Fruit fly (Drosophila melanogaster): ENCODE results near the gene SLC5A11.

Gene SLC5A11

DNA sequence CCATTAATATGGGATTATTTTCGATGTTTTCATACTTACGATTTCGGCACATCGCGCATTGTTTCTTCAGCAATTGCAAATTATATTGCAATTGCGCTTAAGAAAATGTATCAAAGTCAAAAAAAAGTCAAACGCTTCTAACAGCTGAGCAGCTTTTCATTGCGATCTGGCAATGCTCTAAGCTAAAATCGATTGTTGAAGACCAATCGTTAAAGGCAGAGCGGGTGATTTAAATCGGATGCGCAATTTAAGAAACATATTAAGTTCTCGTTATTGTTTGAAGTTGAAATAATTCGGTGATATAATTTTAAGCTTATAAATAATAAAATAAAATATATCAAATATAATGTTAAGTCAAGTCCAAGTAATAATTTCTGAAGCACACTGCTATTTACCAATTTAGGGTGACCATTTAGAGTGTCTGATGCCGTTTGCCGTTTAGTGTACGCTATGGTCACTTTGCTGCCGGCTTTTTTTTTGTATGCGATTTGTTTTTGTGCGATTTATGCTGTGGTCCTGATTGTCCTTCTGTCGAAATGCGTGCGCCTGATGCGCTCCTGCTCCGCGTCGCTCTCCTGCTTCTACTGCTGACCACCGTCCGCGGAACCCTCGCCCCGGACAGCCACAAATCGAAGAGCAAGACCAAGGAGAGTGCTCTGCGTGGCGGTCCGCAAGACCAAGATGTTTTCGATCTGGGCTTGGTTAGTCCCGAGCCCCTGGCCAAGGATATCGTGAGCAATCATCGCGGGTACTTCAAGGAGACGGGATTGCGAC, 8.0 kb downstream of the SLC5A11 start, which contains the start of the genes CG8475 and CG8460:
TSS of gene CG8475 (minus strand) at position 162 of the 774 bp plus-strand sequence.
TSS of gene CG8460 (plus strand) at position 437 of the 774 bp plus-strand sequence.
- TF ChIP-seq pan (optimal IDR thresholded peaks at IDR 0.05) (no peak), Dll (optimal IDR thresholded peaks at IDR 0.05) (no peak), psq (optimal IDR thresholded peaks at IDR 0.05) (no peak), usp (GFP tag; optimal IDR thresholded peaks at IDR 0.05) (no peak), EcR (GFP tag; optimal IDR thresholded peaks at IDR 0.05) (no peak), CG8478 (optimal IDR thresholded peaks at IDR 0.05) (no peak)

DNA sequence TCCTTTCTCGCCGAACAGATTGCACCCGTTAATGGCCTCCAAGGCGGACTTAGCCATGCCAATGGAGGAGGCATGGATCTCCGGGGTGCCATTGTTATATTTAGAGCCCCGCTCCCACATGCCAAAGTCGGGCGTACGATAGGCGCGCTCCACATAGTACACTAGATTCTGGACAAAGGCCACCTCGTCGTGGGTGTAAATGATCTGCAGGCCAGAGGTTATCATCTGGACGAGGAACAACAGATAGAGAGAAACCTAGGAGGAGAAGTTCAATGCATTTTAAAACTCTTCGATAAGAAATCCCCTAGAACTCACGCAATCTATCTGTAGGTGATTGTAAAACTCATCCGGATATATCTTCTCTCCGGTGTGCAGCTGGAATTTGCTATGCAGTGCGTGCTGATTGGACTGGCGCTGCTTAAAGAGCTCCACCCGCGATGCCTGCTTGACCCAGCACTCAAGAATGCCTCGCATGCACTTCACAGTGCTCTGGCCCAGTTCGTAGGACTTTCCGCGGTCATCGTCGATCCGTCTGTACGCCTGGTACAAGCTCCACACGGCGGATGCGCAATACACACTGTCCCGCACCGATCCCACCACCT, 9.1 kb downstream of the SLC5A11 start:
- TF ChIP-seq EcR (GFP tag; optimal IDR thresholded peaks at IDR 0.05) (no peak), CG8478 (optimal IDR thresholded peaks at IDR 0.05) (no peak), pan (optimal IDR thresholded peaks at IDR 0.05) (no peak), usp (GFP tag; optimal IDR thresholded peaks at IDR 0.05) (no peak), psq (optimal IDR thresholded peaks at IDR 0.05) (no peak), Dll (optimal IDR thresholded peaks at IDR 0.05) (no peak)

DNA sequence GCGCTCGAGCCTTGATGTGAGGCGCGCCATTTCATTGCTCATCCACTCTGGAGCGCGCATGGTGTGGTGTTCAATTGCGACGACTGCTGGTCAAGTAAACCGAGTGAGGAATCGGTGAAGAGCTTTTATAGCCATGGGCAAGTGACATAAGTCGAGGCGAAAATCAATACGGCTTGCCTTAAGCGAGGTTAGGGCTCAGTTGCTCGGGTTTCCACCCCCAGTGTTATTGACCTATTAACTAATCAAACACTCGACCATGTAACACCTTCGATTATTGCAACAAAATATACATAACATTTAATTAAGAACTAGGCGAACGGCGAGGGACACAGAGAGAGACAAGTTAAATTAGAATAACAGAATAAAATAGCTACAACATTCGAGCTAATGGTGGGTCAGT, 14.3 kb downstream of the SLC5A11 start, which contains the start of gene CG34134:
TSS of gene CG34134 (minus strand) at position 101 of the 400 bp plus-strand sequence.
- TF ChIP-seq pan (optimal IDR thresholded peaks at IDR 0.05) (no peak), CG8478 (optimal IDR thresholded peaks at IDR 0.05) (no peak), Dll (optimal IDR thresholded peaks at IDR 0.05) (no peak), psq (optimal IDR thresholded peaks at IDR 0.05) (no peak), usp (GFP tag; optimal IDR thresholded peaks at IDR 0.05) (no peak), EcR (GFP tag; optimal IDR thresholded peaks at IDR 0.05) (no peak)

DNA sequence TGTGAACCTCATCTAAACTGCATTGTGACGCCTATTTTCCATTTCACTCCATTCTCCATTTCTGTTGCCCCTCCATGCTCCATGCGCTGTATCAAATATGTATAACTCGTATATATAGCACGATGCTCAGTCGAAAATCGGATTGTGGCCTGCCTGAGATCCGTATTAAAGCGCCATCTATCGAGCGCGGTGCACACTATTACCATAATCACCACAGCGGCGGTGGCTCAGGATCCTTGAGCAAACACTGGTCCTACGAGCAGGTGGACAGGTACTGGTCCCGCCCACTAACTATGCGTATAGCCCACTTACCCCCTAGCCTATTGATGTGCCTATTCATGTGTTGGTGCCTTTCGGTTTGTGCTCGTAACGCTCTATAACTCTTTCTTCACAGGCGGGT, 19.9 kb downstream of the SLC5A11 start:
- TF ChIP-seq Dll (optimal IDR thresholded peaks at IDR 0.05) = no peak
- no peak for TF ChIP-seq psq (optimal IDR thresholded peaks at IDR 0.05)
- TF ChIP-seq pan (optimal IDR thresholded peaks at IDR 0.05) = no peak
- no peak for TF ChIP-seq EcR (GFP tag; optimal IDR thresholded peaks at IDR 0.05)
- no peak for TF ChIP-seq usp (GFP tag; optimal IDR thresholded peaks at IDR 0.05)
- no peak for TF ChIP-seq CG8478 (optimal IDR thresholded peaks at IDR 0.05)

DNA sequence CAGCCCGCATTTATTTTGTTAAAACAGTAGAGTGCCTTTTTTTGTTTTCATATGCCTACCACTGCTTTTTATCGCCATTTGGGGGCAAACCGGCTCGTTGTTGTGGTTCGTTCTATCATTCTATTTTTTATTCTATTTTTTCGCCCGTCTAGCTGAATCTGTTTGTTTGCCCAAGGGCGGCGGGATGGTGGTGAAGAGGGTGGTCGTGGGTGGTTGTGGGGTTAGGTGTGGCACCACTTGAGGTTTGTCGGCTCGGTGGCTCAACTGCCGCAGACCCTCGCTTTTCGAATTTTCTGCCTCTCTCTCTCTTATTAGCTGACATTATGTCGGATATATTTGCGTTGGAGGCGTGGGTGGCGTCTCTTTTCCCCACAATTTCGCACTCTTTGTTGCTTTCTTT, 33.4 kb downstream of the SLC5A11 start:
- TF ChIP-seq psq (optimal IDR thresholded peaks at IDR 0.05) = no peak
- no peak for TF ChIP-seq EcR (GFP tag; optimal IDR thresholded peaks at IDR 0.05)
- no peak for TF ChIP-seq usp (GFP tag; optimal IDR thresholded peaks at IDR 0.05)
- TF ChIP-seq pan (optimal IDR thresholded peaks at IDR 0.05) = no peak
- no peak for TF ChIP-seq Dll (optimal IDR thresholded peaks at IDR 0.05)
- TF ChIP-seq CG8478 (optimal IDR thresholded peaks at IDR 0.05) = no peak

DNA sequence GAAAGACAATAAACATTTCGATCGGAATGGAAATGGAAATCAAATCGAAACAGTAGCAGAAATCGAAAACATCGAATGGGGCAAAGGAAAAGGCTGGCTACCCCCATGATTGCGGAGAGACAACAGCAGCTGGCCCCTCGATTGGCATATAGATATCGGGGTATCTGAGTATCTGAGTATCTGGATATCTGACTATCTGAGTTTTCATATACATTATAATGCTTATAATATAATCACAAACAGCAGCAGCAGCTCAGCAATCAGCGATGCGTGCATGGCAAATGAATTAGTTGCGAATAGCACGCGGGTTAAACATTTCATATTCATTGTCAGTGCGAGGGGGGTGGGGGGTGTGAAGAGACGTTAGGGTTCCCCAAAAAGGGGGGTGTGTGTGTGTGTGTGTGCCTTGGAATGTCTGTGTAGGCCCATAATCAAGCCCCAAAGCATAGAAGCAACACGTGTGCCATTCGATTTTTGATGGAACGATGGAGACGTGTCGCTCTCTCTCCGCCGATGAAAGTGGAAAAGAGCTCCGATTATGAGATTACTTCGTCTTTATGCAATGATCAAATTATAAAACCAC, 34.2 kb downstream of the SLC5A11 start:
- TF ChIP-seq EcR (GFP tag; optimal IDR thresholded peaks at IDR 0.05) = no peak
- TF ChIP-seq usp (GFP tag; optimal IDR thresholded peaks at IDR 0.05) = no peak
- no peak for TF ChIP-seq pan (optimal IDR thresholded peaks at IDR 0.05)
- no peak for TF ChIP-seq psq (optimal IDR thresholded peaks at IDR 0.05)
- TF ChIP-seq Dll (optimal IDR thresholded peaks at IDR 0.05) = no peak
- TF ChIP-seq CG8478 (optimal IDR thresholded peaks at IDR 0.05) = no peak

DNA sequence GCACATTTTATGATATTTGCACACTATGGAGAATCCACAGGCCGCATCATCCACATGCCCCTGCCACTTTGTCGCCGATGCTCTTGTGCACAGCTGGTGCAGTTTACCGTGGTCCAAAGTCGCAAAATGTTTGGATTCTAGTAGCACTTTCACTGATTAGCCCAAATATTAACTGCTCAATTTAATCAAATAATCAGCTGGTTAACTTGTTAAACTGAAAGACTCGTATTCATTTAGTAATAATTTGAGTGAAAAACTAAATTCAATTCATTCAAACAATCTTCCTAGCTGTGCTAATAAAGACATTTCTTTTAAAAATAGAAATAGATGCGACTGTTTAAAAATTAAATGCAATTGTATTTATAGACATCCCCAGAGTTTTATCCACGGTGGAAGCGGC, 36.9 kb downstream of the SLC5A11 start:
- TF ChIP-seq CG8478 (optimal IDR thresholded peaks at IDR 0.05) (no peak), EcR (GFP tag; optimal IDR thresholded peaks at IDR 0.05) (no peak), psq (optimal IDR thresholded peaks at IDR 0.05) (no peak), pan (optimal IDR thresholded peaks at IDR 0.05) (no peak), usp (GFP tag; optimal IDR thresholded peaks at IDR 0.05) (no peak), Dll (optimal IDR thresholded peaks at IDR 0.05) (no peak)

DNA sequence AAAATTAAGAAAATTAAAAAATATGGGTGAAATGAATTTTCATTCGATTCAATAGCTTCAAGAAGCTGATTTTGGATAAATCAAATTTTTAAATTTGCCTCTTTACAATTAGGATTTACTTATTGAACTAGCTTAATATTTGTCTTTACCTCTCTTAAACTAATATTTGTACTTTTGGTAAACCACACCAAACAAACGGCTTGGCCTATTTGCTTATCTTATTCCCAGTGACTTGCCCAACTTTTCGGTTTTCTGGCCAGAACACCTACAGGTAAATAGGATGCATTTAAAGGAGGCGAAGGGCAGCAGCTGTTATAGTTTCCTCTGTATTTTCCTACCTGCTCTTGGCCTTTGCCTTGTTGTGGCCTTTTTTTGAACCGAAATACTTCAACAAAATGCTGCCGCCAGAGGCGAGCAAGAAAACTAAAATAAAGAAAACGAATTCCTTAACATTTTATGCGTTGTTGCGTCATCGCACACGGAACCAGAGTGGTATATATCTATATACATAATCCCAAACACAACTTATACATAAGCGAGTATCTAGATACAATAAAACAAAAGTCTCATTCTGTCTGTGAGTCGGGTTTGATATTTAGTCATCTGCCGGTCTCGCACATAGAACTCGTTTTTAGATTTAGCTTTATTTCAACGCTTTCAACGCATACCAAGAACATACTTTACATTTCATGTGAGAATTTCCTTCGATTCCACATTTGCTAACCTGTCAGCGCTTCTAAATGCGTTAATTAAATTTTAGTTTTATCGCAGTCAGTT, 38.9 kb downstream of the SLC5A11 start:
- TF ChIP-seq CG8478 (optimal IDR thresholded peaks at IDR 0.05) (no peak), Dll (optimal IDR thresholded peaks at IDR 0.05) (no peak), usp (GFP tag; optimal IDR thresholded peaks at IDR 0.05) (no peak), pan (optimal IDR thresholded peaks at IDR 0.05) (no peak), psq (optimal IDR thresholded peaks at IDR 0.05) (no peak), EcR (GFP tag; optimal IDR thresholded peaks at IDR 0.05) (no peak)

DNA sequence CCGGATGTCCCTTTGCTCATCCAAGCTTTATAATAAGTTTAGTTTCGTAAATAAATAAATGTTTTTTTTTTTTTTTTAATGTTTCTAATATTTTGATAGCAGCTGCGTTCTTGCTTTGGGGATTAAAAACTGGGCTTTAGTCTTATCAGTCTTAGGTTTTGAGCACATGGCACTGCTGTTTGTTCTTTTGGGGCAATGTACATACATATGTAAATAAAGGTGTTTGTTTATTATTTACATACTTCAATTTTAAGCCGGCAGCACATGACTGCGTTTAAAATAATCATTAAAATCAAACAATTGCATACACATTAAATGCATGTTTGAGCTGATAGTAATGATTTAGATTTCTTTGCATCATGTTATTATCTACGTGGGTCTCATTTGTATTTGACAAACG, 40.7 kb downstream of the SLC5A11 start:
- TF ChIP-seq pan (optimal IDR thresholded peaks at IDR 0.05) = no peak
- TF ChIP-seq psq (optimal IDR thresholded peaks at IDR 0.05) = no peak
- TF ChIP-seq usp (GFP tag; optimal IDR thresholded peaks at IDR 0.05) = no peak
- TF ChIP-seq EcR (GFP tag; optimal IDR thresholded peaks at IDR 0.05) = no peak
- TF ChIP-seq Dll (optimal IDR thresholded peaks at IDR 0.05) = no peak

DNA sequence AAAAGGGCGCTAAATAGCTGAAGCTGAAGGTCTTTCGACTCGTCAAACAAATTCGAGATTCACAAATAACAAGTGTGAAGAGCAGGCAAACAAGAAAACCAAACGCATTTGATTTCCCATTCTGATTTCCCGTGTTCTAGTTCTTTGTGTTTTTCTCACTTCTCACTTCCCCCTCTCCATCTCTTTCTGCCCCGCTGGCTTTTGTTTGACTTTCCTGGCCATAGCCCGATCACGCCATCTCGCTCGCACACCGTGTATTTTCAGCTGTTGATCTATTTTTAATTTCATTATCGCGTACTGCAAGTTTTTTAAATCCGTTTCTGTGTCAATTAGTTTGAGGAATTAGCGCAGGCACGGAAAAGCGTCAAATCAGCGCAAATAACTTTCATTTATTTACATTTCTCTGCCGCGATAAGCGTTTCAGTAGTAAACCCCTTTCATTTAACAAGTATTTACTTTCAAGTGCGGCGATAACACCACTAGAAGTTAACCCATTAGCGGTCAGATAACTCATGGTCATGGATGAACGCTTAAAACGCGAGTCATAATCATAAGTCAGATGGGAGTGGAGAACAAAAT, 41.3 kb downstream of the SLC5A11 start:
- TF ChIP-seq Dll (optimal IDR thresholded peaks at IDR 0.05) = no peak
- TF ChIP-seq pan (optimal IDR thresholded peaks at IDR 0.05) = no peak
- TF ChIP-seq CG8478 (optimal IDR thresholded peaks at IDR 0.05) = no peak
- TF ChIP-seq usp (GFP tag; optimal IDR thresholded peaks at IDR 0.05) = no peak
- TF ChIP-seq EcR (GFP tag; optimal IDR thresholded peaks at IDR 0.05) = no peak
- TF ChIP-seq psq (optimal IDR thresholded peaks at IDR 0.05) = no peak

DNA sequence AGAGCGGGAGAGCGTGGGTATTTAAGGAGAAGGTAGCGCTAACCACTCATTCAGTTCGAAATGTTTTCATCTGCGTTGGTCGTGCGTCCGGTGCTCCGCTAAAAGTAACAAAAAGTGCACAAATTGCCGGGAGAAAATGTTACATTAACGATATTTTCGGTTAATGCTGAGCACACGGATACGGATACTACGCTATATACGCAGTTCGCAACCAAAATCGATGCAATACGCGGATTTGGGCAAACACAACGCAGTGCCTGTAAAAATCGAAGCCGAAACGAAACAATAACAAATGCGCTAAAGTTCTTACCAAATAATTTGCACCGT, 41.9 kb downstream of the SLC5A11 start, which contains the start of gene Piezo:
TSS of gene Piezo (plus strand) at position 49 of the 327 bp plus-strand sequence.
- TF ChIP-seq pan (optimal IDR thresholded peaks at IDR 0.05) (no peak), Dll (optimal IDR thresholded peaks at IDR 0.05) (no peak), CG8478 (optimal IDR thresholded peaks at IDR 0.05) (no peak), psq (optimal IDR thresholded peaks at IDR 0.05) (no peak), EcR (GFP tag; optimal IDR thresholded peaks at IDR 0.05) (no peak), usp (GFP tag; optimal IDR thresholded peaks at IDR 0.05) (no peak)
